Fruit fly (Drosophila melanogaster) whole organism, adult: ENCODE data around the gene kek6.

ENCODE experiments used
- CG11617 ChIP-seq: fragments of 200-800 bp; sonication (Bioruptor generic); optimal IDR thresholded peaks from 2 replicates; lab custom pipeline; 2017; ENCODE audit warnings: mild to moderate bottlenecking, missing biosample characterization, missing genetic modification reagents, missing genetic modification characterization
- CG1620 ChIP-seq: fragments of 200-800 bp; sonication (Bioruptor generic); optimal IDR thresholded peaks from 2 replicates; lab custom pipeline; 2016; ENCODE audit warnings: missing biosample characterization, missing genetic modification characterization
- CG7101 ChIP-seq: fragments of 200-800 bp; sonication (Bioruptor generic); optimal IDR thresholded peaks from 2 replicates; lab custom pipeline; 2018; ENCODE audit warnings: missing biosample characterization, mild to moderate bottlenecking, missing genetic modification characterization, moderate library complexity
- Clk ChIP-seq: fragments of 200-800 bp; sonication (Bioruptor generic); optimal IDR thresholded peaks from 2 replicates; lab custom pipeline; 2017; ENCODE audit warnings: missing biosample characterization, missing genetic modification characterization
- Crg-1 ChIP-seq: fragments of 200-800 bp; sonication (Bioruptor generic); optimal IDR thresholded peaks from 2 replicates; lab custom pipeline; 2016; ENCODE audit warnings: missing biosample characterization, missing genetic modification characterization
- Hr96 ChIP-seq: fragments of 200-800 bp; sonication (Bioruptor generic); optimal IDR thresholded peaks from 2 replicates; lab custom pipeline; 2016; ENCODE audit warnings: missing biosample characterization, missing genetic modification characterization
- bab1 ChIP-seq: fragments of 200-800 bp; sonication (Bioruptor generic); optimal IDR thresholded peaks from 3 replicates; lab custom pipeline; 2019; ENCODE audit warnings: missing biosample characterization, mild to moderate bottlenecking, missing genetic modification characterization, moderate library complexity
- cnc ChIP-seq, 2 experiments: fragments of >200 bp; optimal IDR thresholded peaks; 2 replicates each; lab custom pipeline; 2017
- kay ChIP-seq: fragments of 200-800 bp; sonication (Bioruptor generic); peaks from one replicate; lab custom pipeline; 2016; ENCODE audit warnings: missing biosample characterization, missing genetic modification characterization, borderline replicate concordance
- ovo ChIP-seq: fragments of 200-800 bp; sonication (Bioruptor generic); optimal IDR thresholded peaks from 2 replicates; lab custom pipeline; 2016; ENCODE audit warnings: missing biosample characterization, missing genetic modification characterization
- pad ChIP-seq: fragments of 200-800 bp; sonication (Bioruptor generic); optimal IDR thresholded peaks from 3 replicates; lab custom pipeline; 2017; ENCODE audit warnings: missing biosample characterization, missing genetic modification characterization, mild to moderate bottlenecking, moderate library complexity, missing genetic modification reagents
- tj ChIP-seq: fragments of 200-800 bp; sonication (Bioruptor generic); optimal IDR thresholded peaks from 3 replicates; lab custom pipeline; 2017; ENCODE audit warnings: missing biosample characterization, mild to moderate bottlenecking, missing genetic modification characterization, moderate library complexity

DNA sequence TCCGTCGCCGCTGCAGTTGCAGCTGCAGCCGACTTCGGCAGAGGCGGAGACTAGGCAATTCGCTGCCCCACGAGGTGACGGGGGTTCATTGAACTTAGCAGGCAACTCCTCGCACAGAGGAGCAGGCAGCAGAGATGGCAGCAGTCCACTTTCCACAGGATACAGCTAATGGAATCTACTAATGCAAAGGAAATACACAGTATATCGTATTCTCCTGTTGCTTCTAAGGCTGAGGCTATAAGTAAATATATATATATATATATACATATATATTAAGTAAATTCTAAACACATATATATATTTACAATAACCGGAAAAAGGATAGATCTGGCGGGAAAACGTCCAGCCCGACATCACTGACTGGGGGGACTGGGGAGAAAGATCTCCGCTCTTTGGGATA lies 81.4 kb downstream of the kek6 start:
- TF ChIP-seq Crg-1 (no peak), ovo (GFP tag; lab: Kevin White, UChicago) (no peak), pad (GFP tag; lab: Kevin White, UChicago) (no peak), cnc (optimal IDR thresholded peaks at IDR 0.05; lab: Kevin White, UChicago) (no peak), bab1 (GFP tag; lab: Kevin White, UChicago) (no peak), kay (GFP tag; lab: Kevin White, UChicago) (no peak), Clk (no peak), Hr96 (GFP tag; lab: Kevin White, UChicago) (no peak), CG1620 (GFP tag; lab: Kevin White, UChicago) (no peak), CG7101 (tag; lab: Kevin White, UChicago) (no peak), tj (GFP tag; lab: Kevin White, UChicago) (no peak), CG11617 (GFP tag; lab: Kevin White, UChicago) (no peak)
